Worm (Caenorhabditis elegans) whole organism, late embryonic: ENCODE measurements around the gene mca-1.
"Not testable (repeated sequence)": the region's sequence is repeated elsewhere in the genome, so short reads cannot be mapped to it uniquely, and the experiment has no call there.

Source experiments
- K09A11.1 ChIP-seq: sonication (generic microtip); optimal IDR thresholded peaks from 2 replicates; lab custom pipeline; 2017; ENCODE audit warnings: antibody characterized with exemption, mild to moderate bottlenecking, missing genetic modification characterization, missing compliant biosample characterization; ENCODE audit not compliant: insufficient read depth
- Y22D7AL.16 ChIP-seq: sonication (generic microtip); optimal IDR thresholded peaks from 2 replicates; lab custom pipeline; 2016; ENCODE audit warnings: missing genetic modification characterization, missing compliant biosample characterization
- ama-1 ChIP-seq: fragments of 150-350 bp; optimal IDR thresholded peaks from 2 replicates; lab custom pipeline; 2014
- ceh-14 ChIP-seq: sonication (generic microtip); optimal IDR thresholded peaks from 2 replicates; lab custom pipeline; 2016; ENCODE audit warnings: missing genotype, missing genetic modification characterization, missing compliant biosample characterization
- ceh-24 ChIP-seq: sonication (generic microtip); optimal IDR thresholded peaks from 2 replicates; lab custom pipeline; 2016; ENCODE audit warnings: mild to moderate bottlenecking, missing genetic modification characterization, missing compliant biosample characterization
- ceh-30 ChIP-seq: fragments of 150-350 bp; optimal IDR thresholded peaks from 2 replicates; lab custom pipeline; 2014; ENCODE audit warnings: missing biosample characterization, missing genetic modification characterization
- ceh-31 ChIP-seq: sonication (generic microtip); optimal IDR thresholded peaks from 2 replicates; lab custom pipeline; 2016; ENCODE audit warnings: missing genetic modification characterization, missing compliant biosample characterization
- ceh-34 ChIP-seq: sonication (generic microtip); optimal IDR thresholded peaks from 2 replicates; lab custom pipeline; 2016; ENCODE audit warnings: mild to moderate bottlenecking, missing genetic modification characterization, missing compliant biosample characterization
- ceh-6 ChIP-seq: fragments of 200-800 bp; sonication (Bioruptor generic); optimal IDR thresholded peaks from 2 replicates; lab custom pipeline; 2018; ENCODE audit warnings: mild to moderate bottlenecking, missing genetic modification characterization, missing compliant biosample characterization
- dve-1 ChIP-seq: sonication (generic microtip); optimal IDR thresholded peaks from 2 replicates; lab custom pipeline; 2017; ENCODE audit warnings: antibody characterized with exemption, mild to moderate bottlenecking, missing genetic modification characterization, missing compliant biosample characterization
- elt-2 ChIP-seq: sonication (generic microtip); optimal IDR thresholded peaks from 2 replicates; lab custom pipeline; 2016; ENCODE audit warnings: missing genetic modification reagents, missing genetic modification characterization, missing compliant biosample characterization
- elt-4 ChIP-seq: sonication (generic microtip); optimal IDR thresholded peaks from 2 replicates; lab custom pipeline; 2016; ENCODE audit warnings: missing genetic modification characterization, missing compliant biosample characterization
- eyg-1 ChIP-seq: sonication (generic microtip); optimal IDR thresholded peaks from 2 replicates; lab custom pipeline; 2016; ENCODE audit warnings: missing genotype, missing genetic modification characterization, missing compliant biosample characterization
- fkh-10 ChIP-seq: fragments of 150-350 bp; optimal IDR thresholded peaks from 2 replicates; lab custom pipeline; 2014; ENCODE audit warnings: missing biosample characterization, missing genetic modification reagents, missing genetic modification characterization
- fkh-6 ChIP-seq: sonication (generic microtip); optimal IDR thresholded peaks from 2 replicates; lab custom pipeline; 2016; ENCODE audit warnings: missing genetic modification characterization, missing compliant biosample characterization
- gmeb-2 ChIP-seq: sonication (generic microtip); optimal IDR thresholded peaks from 2 replicates; lab custom pipeline; 2016; ENCODE audit warnings: missing genetic modification characterization, inconsistent platforms, missing compliant biosample characterization
- hlh-15 ChIP-seq: sonication (generic microtip); optimal IDR thresholded peaks from 2 replicates; lab custom pipeline; 2016; ENCODE audit warnings: missing genetic modification characterization, missing compliant biosample characterization
- hlh-6 ChIP-seq: sonication (generic microtip); optimal IDR thresholded peaks from 2 replicates; lab custom pipeline; 2016; ENCODE audit warnings: missing genotype, missing genetic modification characterization, missing compliant biosample characterization
- hlh-8 ChIP-seq: sonication (generic microtip); optimal IDR thresholded peaks from 2 replicates; lab custom pipeline; 2016; ENCODE audit warnings: missing genotype, missing genetic modification characterization, missing compliant biosample characterization
- lin-11 ChIP-seq: fragments of 200-800 bp; sonication (Bioruptor generic); optimal IDR thresholded peaks from 2 replicates; lab custom pipeline; 2018; ENCODE audit warnings: mild to moderate bottlenecking, missing genetic modification characterization, missing compliant biosample characterization
- madf-2 ChIP-seq: sonication (generic microtip); optimal IDR thresholded peaks from 2 replicates; lab custom pipeline; 2017; ENCODE audit warnings: missing genetic modification characterization, missing compliant biosample characterization
- mec-3 ChIP-seq: sonication (generic microtip); optimal IDR thresholded peaks from 2 replicates; lab custom pipeline; 2016; ENCODE audit warnings: borderline replicate concordance, missing genetic modification characterization, missing compliant biosample characterization
- nfya-1 ChIP-seq: sonication (generic microtip); optimal IDR thresholded peaks from 2 replicates; lab custom pipeline; 2017; ENCODE audit warnings: missing genetic modification characterization, mild to moderate bottlenecking, missing compliant biosample characterization, antibody characterized with exemption, moderate library complexity
- nhr-11 ChIP-seq: fragments of 150-350 bp; optimal IDR thresholded peaks from 2 replicates; lab custom pipeline; 2014; ENCODE audit warnings: missing biosample characterization, missing genetic modification characterization
- nhr-232 ChIP-seq: sonication (generic microtip); optimal IDR thresholded peaks from 2 replicates; lab custom pipeline; 2016; ENCODE audit warnings: missing genetic modification characterization, missing compliant biosample characterization
- npax-4 ChIP-seq: sonication (generic microtip); optimal IDR thresholded peaks from 2 replicates; lab custom pipeline; 2016; ENCODE audit warnings: missing genetic modification characterization, missing compliant biosample characterization
- odd-2 ChIP-seq: sonication (generic microtip); optimal IDR thresholded peaks from 2 replicates; lab custom pipeline; 2017; ENCODE audit warnings: antibody characterized with exemption, mild to moderate bottlenecking, missing genetic modification characterization, missing compliant biosample characterization
- pag-3 ChIP-seq: sonication (generic microtip); optimal IDR thresholded peaks from 2 replicates; lab custom pipeline; 2016; ENCODE audit warnings: missing compliant biosample characterization, missing genetic modification characterization, borderline replicate concordance
- pha-4 ChIP-seq: fragments of 150-350 bp; optimal IDR thresholded peaks from 2 replicates; lab custom pipeline; 2018; ENCODE audit warnings: missing biosample characterization, missing genetic modification reagents, missing genetic modification characterization
- pqm-1 ChIP-seq: sonication (generic microtip); optimal IDR thresholded peaks from 2 replicates; lab custom pipeline; 2016; ENCODE audit warnings: missing genetic modification characterization, missing compliant biosample characterization
- rnt-1 ChIP-seq: sonication (generic microtip); optimal IDR thresholded peaks from 2 replicates; lab custom pipeline; 2016; ENCODE audit warnings: missing genetic modification characterization, missing compliant biosample characterization
- sdc-2 ChIP-seq: sonication (generic microtip); optimal IDR thresholded peaks from 2 replicates; lab custom pipeline; 2016; ENCODE audit warnings: missing genotype, missing genetic modification characterization, missing compliant biosample characterization
- tbx-7 ChIP-seq: sonication (generic microtip); optimal IDR thresholded peaks from 2 replicates; lab custom pipeline; 2016; ENCODE audit warnings: missing genotype, missing genetic modification characterization, missing compliant biosample characterization
- ttx-3 ChIP-seq: sonication (generic microtip); optimal IDR thresholded peaks from 2 replicates; lab custom pipeline; 2016; ENCODE audit warnings: missing genetic modification reagents, missing genetic modification characterization, missing compliant biosample characterization
- unc-55 ChIP-seq: sonication (generic microtip); optimal IDR thresholded peaks from 2 replicates; lab custom pipeline; 2017; ENCODE audit warnings: missing biosample characterization, missing genetic modification reagents, missing genetic modification characterization
- unc-86 ChIP-seq: sonication (generic microtip); optimal IDR thresholded peaks from 2 replicates; lab custom pipeline; 2016; ENCODE audit warnings: missing genetic modification characterization, missing compliant biosample characterization
- ztf-16 ChIP-seq: sonication (generic microtip); optimal IDR thresholded peaks from 2 replicates; lab custom pipeline; 2017; ENCODE audit warnings: missing genetic modification characterization, missing compliant biosample characterization

The mca-1 gene

DNA sequence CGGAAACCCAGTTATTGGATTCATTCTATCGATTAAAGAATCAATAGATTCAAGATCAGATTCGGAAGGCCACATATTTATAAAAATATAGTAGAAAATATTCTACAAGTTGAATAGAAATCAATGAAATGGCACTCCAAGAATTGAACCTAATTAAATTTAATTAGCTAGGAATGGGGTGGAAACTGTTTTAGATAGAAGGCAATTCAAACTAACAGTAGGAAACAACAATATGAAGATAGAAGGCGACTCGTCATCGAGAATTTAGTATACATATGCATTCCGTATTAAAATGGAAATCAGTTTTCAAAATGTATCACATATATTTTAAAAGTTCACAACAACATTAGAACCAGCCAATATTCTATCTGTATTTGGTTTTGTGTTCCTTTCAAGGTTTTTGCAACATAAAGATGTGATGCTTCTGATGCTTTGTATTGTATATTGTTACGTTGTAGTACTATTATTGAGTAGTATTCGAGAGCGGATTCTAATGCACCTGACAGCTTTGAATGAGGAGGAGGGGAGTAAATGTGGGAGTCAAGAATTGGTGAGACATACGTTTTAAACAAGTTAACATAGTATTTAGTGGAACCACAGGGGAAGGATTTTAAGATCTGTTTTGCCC, 38.9 kb downstream of the mca-1 start, which contains the start of the genes F27C8.3 and F27C8.2:
Gene F27C8.3, minus strand, starts transcription at position 101 of the 628 bp plus-strand sequence.
Gene F27C8.2, plus strand, starts transcription at position 578 of the 628 bp plus-strand sequence.
- not testable (repeated sequence) for TF ChIP-seq nhr-11 (tag; lab: Kevin White, UChicago); ceh-14; mec-3 (tag; lab: Kevin White, UChicago)

DNA sequence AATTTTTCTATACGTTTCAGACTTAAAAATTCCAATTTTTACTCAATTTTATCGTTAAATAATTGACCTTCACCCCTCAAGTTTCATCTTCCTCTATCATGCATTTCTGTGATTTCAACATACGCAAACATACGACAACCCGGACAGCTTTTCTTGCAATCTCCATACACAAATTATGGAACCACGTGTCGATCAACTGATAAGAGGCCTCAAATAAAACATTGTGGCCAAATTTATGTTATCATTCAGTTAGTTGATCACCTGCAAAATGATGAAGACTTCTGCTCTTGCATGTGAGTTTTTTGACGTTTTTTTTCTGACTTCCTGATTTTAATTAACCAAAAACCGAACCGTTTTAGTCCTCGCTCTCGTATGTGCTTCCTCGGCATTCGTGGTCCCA, 41.3 kb downstream of the mca-1 start, which contains the start of gene spp-18:
Gene spp-18, plus strand, starts transcription at position 257 of the 400 bp plus-strand sequence.
- TF ChIP-seq elt-2 (peak; percentile 27), dve-1 (tag; lab: Kevin White, UChicago) (no peak)

DNA sequence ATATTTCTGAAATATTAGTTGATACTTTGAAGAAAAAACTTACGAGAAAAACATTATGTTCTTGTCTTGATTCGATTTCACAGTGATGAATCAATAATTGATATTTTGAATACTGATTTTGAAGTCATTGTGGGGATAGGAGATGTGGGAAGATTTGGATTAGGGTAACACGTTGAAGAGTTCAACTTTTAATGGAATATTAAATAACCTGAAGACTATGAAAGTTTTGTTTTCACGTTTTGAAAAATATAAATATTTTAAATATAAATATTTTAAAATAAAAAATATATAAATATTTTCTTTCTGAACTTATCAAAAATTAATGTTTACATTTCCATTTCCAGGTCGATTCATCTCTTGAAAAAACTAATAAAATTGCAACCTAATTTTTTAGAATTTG, 42.3 kb downstream of the mca-1 start, which contains the start of gene pei-1:
Gene pei-1, minus strand, starts transcription at position 101 of the 400 bp plus-strand sequence.
- TF ChIP-seq hlh-8 (tag; lab: Kevin White, UChicago): no peak
- TF ChIP-seq pha-4: no peak
- TF ChIP-seq rnt-1 (tag; lab: Kevin White, UChicago): no peak
- no peak for TF ChIP-seq ttx-3 (tag; lab: Kevin White, UChicago)
- TF ChIP-seq eyg-1 (tag; lab: Kevin White, UChicago): no peak
- no peak for TF ChIP-seq fkh-6 (tag; lab: Kevin White, UChicago)
- TF ChIP-seq madf-2 (tag; lab: Kevin White, UChicago): no peak
- no peak for TF ChIP-seq nhr-232 (tag; lab: Kevin White, UChicago)
- no peak for TF ChIP-seq hlh-15
- TF ChIP-seq K09A11.1 (tag; lab: Kevin White, UChicago): no peak
- no peak for TF ChIP-seq nfya-1
- no peak for TF ChIP-seq ceh-31 (tag; lab: Kevin White, UChicago)
- no peak for TF ChIP-seq hlh-6 (tag; lab: Kevin White, UChicago)

DNA sequence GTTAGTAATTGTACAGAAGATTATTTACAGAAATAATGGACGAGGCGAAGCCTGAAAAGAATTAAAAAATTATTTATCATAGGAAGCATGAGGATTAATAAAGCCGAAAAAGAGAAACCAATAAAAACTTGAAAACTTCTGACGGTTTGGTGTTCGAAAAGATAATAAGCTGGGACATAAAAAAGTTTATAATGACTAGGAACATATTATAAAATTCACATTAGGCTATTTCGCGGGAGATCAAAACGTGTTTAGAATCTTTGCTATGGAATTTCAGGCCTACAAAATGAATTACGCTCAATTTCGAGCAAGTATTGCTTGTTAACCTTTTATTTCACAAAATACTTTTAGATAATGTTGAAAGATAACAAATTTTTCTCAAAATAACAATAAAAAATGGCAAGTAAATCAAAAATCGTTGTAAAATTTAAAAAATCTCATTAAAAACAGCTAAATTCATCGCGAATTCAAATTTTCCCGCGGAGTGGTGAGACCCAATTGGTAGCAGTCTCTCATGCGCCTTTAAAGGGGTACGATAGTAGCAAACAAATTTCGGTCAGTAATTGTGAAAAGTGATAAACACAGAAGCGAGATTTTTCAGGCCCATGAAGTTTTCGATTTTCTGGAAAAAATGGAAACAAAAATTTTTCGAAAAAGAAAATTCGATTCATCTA, 45.8 kb downstream of the mca-1 start, which contains the start of gene trcs-1:
Gene trcs-1, minus strand, starts transcription at position 51 of the 674 bp plus-strand sequence.
- TF ChIP-seq fkh-10 (no peak), unc-86 (no peak), elt-4 (tag; lab: Kevin White, UChicago) (no peak), sdc-2 (tag; lab: Kevin White, UChicago) (no peak), pag-3 (no peak), K09A11.1 (tag; lab: Kevin White, UChicago) (no peak), Y22D7AL.16 (tag; lab: Kevin White, UChicago) (no peak), ama-1 (no peak), ceh-30 (tag; lab: Kevin White, UChicago) (no peak), unc-55 (GFP tag; lab: Kevin White, UChicago) (no peak), gmeb-2 (tag; lab: Kevin White, UChicago) (no peak), odd-2 (no peak), ceh-34 (no peak), pqm-1 (no peak), ztf-16 (tag; lab: Kevin White, UChicago) (no peak), npax-4 (no peak), tbx-7 (tag; lab: Kevin White, UChicago) (no peak), lin-11 (tag; lab: Kevin White, UChicago) (no peak), ceh-24 (tag; lab: Kevin White, UChicago) (no peak), ceh-6 (GFP tag; lab: Kevin White, UChicago) (no peak)
